Worm (Caenorhabditis elegans): ENCODE measurements around the gene srh-20.

srh-20 gene

DNA sequence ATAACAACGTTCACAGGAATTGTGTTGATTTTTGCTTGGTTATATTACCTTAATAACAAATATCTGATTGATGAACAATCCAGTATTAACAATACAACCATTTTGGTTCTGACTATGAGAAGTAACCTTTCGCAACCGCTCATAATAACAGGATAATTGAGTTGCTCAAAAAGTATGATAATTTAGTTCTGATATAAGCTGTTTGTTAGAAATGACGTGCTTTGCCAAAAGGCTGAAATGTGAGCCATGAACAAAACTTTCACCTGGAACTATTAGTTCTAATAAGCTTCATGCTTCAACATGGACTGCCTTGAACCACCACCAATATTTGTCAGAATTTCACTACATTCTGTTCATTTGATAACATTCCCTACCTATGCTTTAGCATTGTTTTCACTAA, at the start of gene srh-20:
srh-20 (plus strand) TSS at position 301 of the 400 bp plus-strand sequence.
- TF ChIP-seq mab-5 (tag; optimal IDR thresholded peaks at IDR 0.05) (no peak), nhr-76 (tag; optimal IDR thresholded peaks at IDR 0.05) (no peak), nhr-28 (tag; optimal IDR thresholded peaks at IDR 0.05) (no peak), nhr-237 (tag; optimal IDR thresholded peaks at IDR 0.05) (no peak), unc-120 (tag; optimal IDR thresholded peaks at IDR 0.05; ENCODE audit: poor library complexity, severe bottlenecking) (no peak), zip-8 (tag; optimal IDR thresholded peaks at IDR 0.05) (no peak), tbx-8 (GFP tag; optimal IDR thresholded peaks at IDR 0.05) (no peak), flh-1 (GFP tag; optimal IDR thresholded peaks at IDR 0.05) (no peak), elt-3 (tag; optimal IDR thresholded peaks at IDR 0.05) (no peak), sem-2 (GFP tag; optimal IDR thresholded peaks at IDR 0.05) (no peak)

DNA sequence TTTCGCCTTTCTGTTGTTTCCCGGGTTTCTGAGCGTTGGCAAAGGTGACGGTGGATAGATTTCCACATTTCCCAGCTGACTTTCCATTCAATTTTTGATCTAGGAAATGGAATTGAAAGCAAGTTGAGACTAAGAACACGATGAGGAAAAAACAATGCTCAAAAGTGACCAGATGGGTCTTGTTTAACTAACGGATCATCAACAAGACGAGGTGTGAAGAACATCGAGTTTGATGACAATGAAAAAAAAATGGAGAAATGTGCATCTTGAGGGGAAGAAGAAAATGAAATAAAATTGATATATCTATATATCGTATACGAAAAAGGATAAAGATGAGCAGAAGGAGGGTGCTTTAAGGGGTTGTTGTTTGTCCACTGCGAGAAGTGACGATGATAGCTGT, 47.1 kb upstream of the srh-20 start, which contains the start of gene T19H12.6:
T19H12.6 (minus strand) TSS at position 101 of the 400 bp plus-strand sequence.
- TF ChIP-seq zip-8 (tag; optimal IDR thresholded peaks at IDR 0.05) (no peak), pha-4 (tag; optimal IDR thresholded peaks at IDR 0.05) (no peak), flh-1 (GFP tag; optimal IDR thresholded peaks at IDR 0.05) (no peak), ceh-39 (tag; optimal IDR thresholded peaks at IDR 0.05) (no peak), lsy-2 (tag; optimal IDR thresholded peaks at IDR 0.05) (no peak)

DNA sequence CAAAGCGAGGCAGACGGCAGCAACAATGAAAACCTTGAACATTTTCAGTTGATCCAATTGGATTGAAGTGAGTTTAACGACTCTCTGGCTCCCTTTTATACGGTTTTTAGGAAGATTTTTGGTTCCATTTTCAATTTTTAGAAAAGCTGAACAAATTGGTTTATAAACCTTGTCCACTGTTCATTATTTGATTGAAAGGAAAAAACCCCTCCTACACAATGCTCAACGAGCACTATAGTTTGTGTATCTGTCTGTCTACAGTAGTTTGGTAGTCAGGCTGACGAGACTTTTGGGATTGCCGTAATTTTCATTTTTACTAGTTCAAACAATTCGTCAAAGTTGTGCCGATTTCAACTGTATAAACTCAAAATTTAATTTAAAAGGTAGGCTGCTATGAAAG, 45.5 kb upstream of the srh-20 start, which contains the start of gene T19H12.15:
T19H12.15 (minus strand) TSS at position 101 of the 400 bp plus-strand sequence.
- TF ChIP-seq nhr-237 (tag; optimal IDR thresholded peaks at IDR 0.05) (no peak), pha-4 (tag; optimal IDR thresholded peaks at IDR 0.05) (no peak), ceh-39 (tag; optimal IDR thresholded peaks at IDR 0.05) (no peak), mep-1 (tag; optimal IDR thresholded peaks at IDR 0.05) (no peak), snpc-4 (tag; optimal IDR thresholded peaks at IDR 0.05) (no peak), lsy-2 (tag; optimal IDR thresholded peaks at IDR 0.05) (no peak), nhr-2 (tag; optimal IDR thresholded peaks at IDR 0.05) (no peak), M03D4.4 (tag; optimal IDR thresholded peaks at IDR 0.05) (no peak), zip-8 (tag; optimal IDR thresholded peaks at IDR 0.05) (no peak), ceh-43 (GFP tag; optimal IDR thresholded peaks at IDR 0.05) (no peak), elt-3 (tag; optimal IDR thresholded peaks at IDR 0.05) (no peak), nhr-12 (tag; optimal IDR thresholded peaks at IDR 0.05) (no peak), sptf-1 (tag; optimal IDR thresholded peaks at IDR 0.05) (no peak), drap-1 (GFP tag; optimal IDR thresholded peaks at IDR 0.05) (no peak), ham-2 (GFP tag; optimal IDR thresholded peaks at IDR 0.05) (no peak)

DNA sequence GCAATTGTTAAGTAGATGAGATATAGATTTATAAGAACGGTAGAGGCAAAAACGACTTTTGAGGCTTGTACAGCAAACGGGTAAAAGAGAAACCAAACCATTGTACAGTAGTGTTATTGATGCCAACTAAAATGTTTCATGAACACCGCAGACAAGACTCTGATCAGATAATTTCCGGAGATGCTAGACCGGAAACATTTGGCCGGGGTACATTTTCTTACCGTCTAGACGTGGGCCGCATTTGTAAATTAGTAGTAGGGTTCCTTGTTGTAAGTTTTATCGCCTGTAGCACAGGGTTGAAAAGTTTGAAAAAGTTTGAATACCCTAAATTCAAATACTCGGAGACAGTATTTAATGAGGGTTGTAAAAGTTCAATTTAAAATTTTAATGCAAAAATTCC, 43.3 kb upstream of the srh-20 start, which contains the start of gene str-32:
str-32 (minus strand) TSS at position 101 of the 400 bp plus-strand sequence.
- TF ChIP-seq tbx-8 (GFP tag; optimal IDR thresholded peaks at IDR 0.05) (no peak), nhr-76 (tag; optimal IDR thresholded peaks at IDR 0.05) (no peak), unc-120 (tag; optimal IDR thresholded peaks at IDR 0.05; ENCODE audit: poor library complexity, severe bottlenecking) (no peak), mls-2 (tag; optimal IDR thresholded peaks at IDR 0.05) (no peak), elt-1 (tag; optimal IDR thresholded peaks at IDR 0.05; ENCODE audit: borderline replicate concordance, insufficient read depth) (no peak), lin-32 (GFP tag; optimal IDR thresholded peaks at IDR 0.05) (no peak), ceh-83 (GFP tag; optimal IDR thresholded peaks at IDR 0.05) (no peak), nhr-237 (tag; optimal IDR thresholded peaks at IDR 0.05) (no peak), mab-5 (tag; optimal IDR thresholded peaks at IDR 0.05) (no peak), drap-1 (GFP tag; optimal IDR thresholded peaks at IDR 0.05) (no peak), sem-2 (GFP tag; optimal IDR thresholded peaks at IDR 0.05) (no peak), ztf-11 (tag; optimal IDR thresholded peaks at IDR 0.05) (no peak), pha-4 (tag; optimal IDR thresholded peaks at IDR 0.05) (no peak), cnd-1 (tag; optimal IDR thresholded peaks at IDR 0.05) (no peak), lin-13 (tag; optimal IDR thresholded peaks at IDR 0.05) (no peak)

DNA sequence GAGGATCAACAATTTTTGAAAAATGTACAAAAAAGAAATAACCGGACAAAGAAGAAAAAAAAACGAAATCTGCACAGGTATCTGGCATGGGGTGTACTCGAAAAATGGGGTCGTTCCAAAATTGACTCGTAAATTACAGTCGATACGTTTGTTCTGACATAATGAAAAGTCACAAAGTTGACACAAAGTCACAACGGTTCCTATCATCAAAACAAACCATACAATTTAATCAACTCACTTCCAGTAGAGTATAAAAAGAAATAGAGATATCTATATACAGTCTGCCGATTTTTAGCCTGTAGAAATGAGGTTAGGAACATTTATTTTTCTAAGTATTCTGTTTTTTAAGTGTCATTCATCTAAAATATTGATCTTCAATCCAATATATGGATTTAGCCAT, 40.2 kb upstream of the srh-20 start, which contains the start of gene T19H12.12:
T19H12.12 (plus strand) TSS at position 301 of the 400 bp plus-strand sequence.
- TF ChIP-seq elt-3 (tag; optimal IDR thresholded peaks at IDR 0.05) = no peak
- no peak for TF ChIP-seq ces-1 (GFP tag; optimal IDR thresholded peaks at IDR 0.05)
- TF ChIP-seq drap-1 (GFP tag; optimal IDR thresholded peaks at IDR 0.05) = no peak
- TF ChIP-seq cnd-1 (tag; optimal IDR thresholded peaks at IDR 0.05) = no peak
- TF ChIP-seq sptf-1 (tag; optimal IDR thresholded peaks at IDR 0.05) = no peak
- TF ChIP-seq flh-1 (GFP tag; optimal IDR thresholded peaks at IDR 0.05) = no peak
- TF ChIP-seq unc-62 (GFP tag; optimal IDR thresholded peaks at IDR 0.05) = no peak
- TF ChIP-seq unc-120 (tag; optimal IDR thresholded peaks at IDR 0.05; ENCODE audit: poor library complexity, severe bottlenecking) = no peak
- no peak for TF ChIP-seq blmp-1 (tag; optimal IDR thresholded peaks at IDR 0.05)
- TF ChIP-seq ceh-43 (GFP tag; optimal IDR thresholded peaks at IDR 0.05) = no peak
- no peak for TF ChIP-seq ceh-39 (tag; optimal IDR thresholded peaks at IDR 0.05)
- no peak for TF ChIP-seq nhr-2 (tag; optimal IDR thresholded peaks at IDR 0.05)
- no peak for TF ChIP-seq mls-2 (tag; optimal IDR thresholded peaks at IDR 0.05)
- TF ChIP-seq tbx-8 (GFP tag; optimal IDR thresholded peaks at IDR 0.05) = no peak
- no peak for TF ChIP-seq elt-1 (tag; optimal IDR thresholded peaks at IDR 0.05; ENCODE audit: borderline replicate concordance, insufficient read depth)
- no peak for TF ChIP-seq nhr-12 (tag; optimal IDR thresholded peaks at IDR 0.05)
- no peak for TF ChIP-seq ceh-83 (GFP tag; optimal IDR thresholded peaks at IDR 0.05)
- TF ChIP-seq unc-39 (tag; optimal IDR thresholded peaks at IDR 0.05) = no peak
- no peak for TF ChIP-seq mab-5 (tag; optimal IDR thresholded peaks at IDR 0.05)

Measured in whole organism, mixed stage, embryonic.